Fruit fly (Drosophila melanogaster) whole organism, prepupa: Measurements from ENCODE around the gene loco.
A peak's percentile ranks its signal among the peaks of the same experiment; 100 is the strongest.

Experiments
- CG4318 ChIP-seq: fragments of 200-800 bp; sonication (Bioruptor generic); optimal IDR thresholded peaks from 3 replicates; lab custom pipeline; 2017; ENCODE audit warnings: missing biosample characterization, mild to moderate bottlenecking, missing genetic modification characterization
- CG6163 ChIP-seq: fragments of 200-800 bp; sonication (Bioruptor generic); IDR thresholded peaks from 3 replicates; pipeline ENCODE4 v1.3.6; 2022; ENCODE audit warnings: missing biosample characterization, missing genetic modification characterization

- no peak for TF ChIP-seq CG4318
- TF ChIP-seq CG6163 (GFP tag; lab: Robert Waterston, UW): peak; percentile 96
Observed at dm6 chr3R:22626842-22627392, 12.3 kb downstream of the loco start.
